Worm (Caenorhabditis elegans) whole organism, young adult: ENCODE results near the gene Y41D4B.14.

Experiments
- B0019.2 ChIP-seq: fragments of 200-800 bp; sonication (Bioruptor generic); conservative IDR thresholded peaks from 2 replicates; pipeline ENCODE4 v1.3.6; 2022; ENCODE audit warnings: missing genetic modification reagents, missing genetic modification characterization, missing compliant biosample characterization
- C06A6.2 ChIP-seq: fragments of 200-800 bp; sonication (Bioruptor generic); conservative IDR thresholded peaks from 2 replicates; pipeline ENCODE4 v1.3.6; 2022; ENCODE audit warnings: missing genetic modification characterization, missing compliant biosample characterization
- D2030.7 ChIP-seq: fragments of 200-800 bp; sonication (Bioruptor generic); IDR thresholded peaks from 2 replicates; pipeline ENCODE4 v1.3.6; 2022; ENCODE audit warnings: missing genetic modification reagents, missing genetic modification characterization, missing compliant biosample characterization
- F10E7.11 ChIP-seq: sonication (generic microtip); optimal IDR thresholded peaks from 2 replicates; lab custom pipeline; 2017; ENCODE audit warnings: mild to moderate bottlenecking, missing genetic modification characterization, moderate library complexity, missing compliant biosample characterization
- F37B4.10 ChIP-seq: fragments of 200-800 bp; sonication (Bioruptor generic); IDR thresholded peaks from 2 replicates; pipeline ENCODE4 v1.3.6; 2022; ENCODE audit warnings: missing genetic modification characterization, missing compliant biosample characterization
- K11D2.4 ChIP-seq: fragments of 200-800 bp; sonication (Bioruptor generic); IDR thresholded peaks from 2 replicates; pipeline ENCODE4 v1.3.6; 2022; ENCODE audit warnings: missing genetic modification reagents, missing genetic modification characterization, missing compliant biosample characterization
- T26A5.8 ChIP-seq: sonication (generic microtip); optimal IDR thresholded peaks from 2 replicates; lab custom pipeline; 2016; ENCODE audit warnings: missing genetic modification characterization, missing compliant biosample characterization
- Y53F4B.3 ChIP-seq: fragments of 200-800 bp; sonication (Bioruptor generic); IDR thresholded peaks from 2 replicates; pipeline ENCODE4 v1.3.6; 2022; ENCODE audit warnings: missing genetic modification reagents, missing genetic modification characterization, missing compliant biosample characterization
- Y56A3A.18 ChIP-seq: fragments of 200-800 bp; sonication (Bioruptor generic); IDR thresholded peaks from 2 replicates; pipeline ENCODE4 v1.3.6; 2022; ENCODE audit warnings: missing genetic modification reagents, missing genetic modification characterization, missing compliant biosample characterization
- Y67H2A.10 ChIP-seq: fragments of 200-800 bp; sonication (Bioruptor generic); conservative IDR thresholded peaks from 2 replicates; pipeline ENCODE4 v1.3.6; 2022; ENCODE audit warnings: missing genetic modification reagents, missing genetic modification characterization, missing compliant biosample characterization
- akir-1 ChIP-seq: fragments of 200-800 bp; sonication (Bioruptor generic); optimal IDR thresholded peaks from 2 replicates; lab custom pipeline; 2018; ENCODE audit warnings: mild to moderate bottlenecking, missing genetic modification characterization, moderate library complexity, missing compliant biosample characterization
- atf-7 ChIP-seq: sonication (generic microtip); optimal IDR thresholded peaks from 2 replicates; lab custom pipeline; 2017; ENCODE audit warnings: mild to moderate bottlenecking, missing genetic modification characterization, missing compliant biosample characterization
- attf-5 ChIP-seq: fragments of 200-800 bp; sonication (Bioruptor generic); optimal IDR thresholded peaks from 2 replicates; lab custom pipeline; 2018; ENCODE audit warnings: mild to moderate bottlenecking, missing genetic modification characterization, missing compliant biosample characterization
- attf-6 ChIP-seq: fragments of 200-800 bp; sonication (Bioruptor generic); IDR thresholded peaks from 2 replicates; pipeline ENCODE4 v1.3.6; 2022; ENCODE audit warnings: missing genetic modification reagents, missing genetic modification characterization, missing compliant biosample characterization
- cebp-1 ChIP-seq, 2 experiments: fragments of 200-800 bp in 1 of 2; sonication (Bioruptor generic) in 1 of 2; sonication (generic microtip) in 1 of 2; IDR thresholded peaks in 1 of 2; optimal IDR thresholded peaks in 1 of 2; 2 replicates each; pipeline versions ENCODE4 v1.3.6 to Lab custom; 2017 to 2022; ENCODE audit warnings: missing compliant biosample characterization in 2 of 2, missing genetic modification characterization in 2 of 2, mild to moderate bottlenecking in 1 of 2, missing genetic modification reagents in 1 of 2, moderate library complexity in 1 of 2
- cebp-2 ChIP-seq: fragments of 200-800 bp; sonication (Bioruptor generic); IDR thresholded peaks from 2 replicates; pipeline ENCODE4 v1.3.6; 2022; ENCODE audit warnings: missing genetic modification characterization, missing compliant biosample characterization
- ceh-100 ChIP-seq: fragments of 200-800 bp; sonication (Bioruptor generic); IDR thresholded peaks from 2 replicates; pipeline ENCODE4 v1.3.6; 2022; ENCODE audit warnings: missing genetic modification reagents, missing genetic modification characterization, missing compliant biosample characterization
- dpl-1 ChIP-seq: fragments of 150-350 bp; optimal IDR thresholded peaks from 2 replicates; lab custom pipeline; 2014; ENCODE audit warnings: missing biosample characterization, missing genetic modification reagents, missing genetic modification characterization
- egrh-3 ChIP-seq: fragments of 200-800 bp; sonication (Bioruptor generic); IDR thresholded peaks from 2 replicates; pipeline ENCODE4 v1.3.6; 2022; ENCODE audit warnings: missing genetic modification reagents, missing genetic modification characterization, missing compliant biosample characterization
- ets-4 ChIP-seq: fragments of 200-800 bp; sonication (Bioruptor generic); optimal IDR thresholded peaks from 2 replicates; lab custom pipeline; 2018; ENCODE audit warnings: mild to moderate bottlenecking, missing genetic modification characterization, missing compliant biosample characterization
- fkh-3 ChIP-seq: sonication (generic microtip); optimal IDR thresholded peaks from 2 replicates; lab custom pipeline; 2016; ENCODE audit warnings: mild to moderate bottlenecking, missing genetic modification characterization, missing compliant biosample characterization
- hmg-20 ChIP-seq: fragments of 200-800 bp; sonication (Bioruptor generic); IDR thresholded peaks from 2 replicates; pipeline ENCODE4 v1.3.6; 2022; ENCODE audit warnings: missing genetic modification reagents, missing genetic modification characterization, missing compliant biosample characterization
- let-526 ChIP-seq: fragments of 200-800 bp; sonication (Bioruptor generic); IDR thresholded peaks from 2 replicates; pipeline ENCODE4 v1.3.6; 2022; ENCODE audit warnings: missing genetic modification reagents, missing genetic modification characterization, missing compliant biosample characterization
- madf-10 ChIP-seq: sonication (generic microtip); optimal IDR thresholded peaks from 2 replicates; lab custom pipeline; 2016; ENCODE audit warnings: mild to moderate bottlenecking, missing genetic modification characterization, missing compliant biosample characterization
- madf-6 ChIP-seq: fragments of 200-800 bp; sonication (Bioruptor generic); IDR thresholded peaks from 2 replicates; pipeline ENCODE4 v1.3.6; 2022; ENCODE audit warnings: missing genetic modification reagents, missing genetic modification characterization, missing compliant biosample characterization
- madf-8 ChIP-seq: fragments of 200-800 bp; sonication (Bioruptor generic); conservative IDR thresholded peaks from 2 replicates; pipeline ENCODE4 v1.3.6; 2022; ENCODE audit warnings: missing genetic modification reagents, missing genetic modification characterization, missing compliant biosample characterization
- nfyb-1 ChIP-seq: fragments of 200-800 bp; sonication (Bioruptor generic); IDR thresholded peaks from 2 replicates; pipeline ENCODE4 v1.3.6; 2022; ENCODE audit warnings: missing genetic modification reagents, missing genetic modification characterization, missing compliant biosample characterization
- nhr-80 ChIP-seq: sonication (generic microtip); optimal IDR thresholded peaks from 2 replicates; lab custom pipeline; 2016; ENCODE audit warnings: missing genetic modification characterization, missing compliant biosample characterization
- snpc-1.1 ChIP-seq: sonication (generic microtip); optimal IDR thresholded peaks from 2 replicates; lab custom pipeline; 2017; ENCODE audit warnings: missing genetic modification characterization, mild to moderate bottlenecking, missing compliant biosample characterization, antibody characterized with exemption, moderate library complexity, missing genotype, missing genetic modification reagents; ENCODE audit not compliant: insufficient read depth
- snpc-4 ChIP-seq, 5 experiments: fragments of 150-350 bp in 1 of 5; sonication (generic microtip) in 4 of 5; optimal IDR thresholded peaks; 2 replicates each; lab custom pipeline; 2014 to 2018; ENCODE audit warnings: missing genetic modification characterization in 5 of 5, missing biosample characterization in 3 of 5, antibody characterized with exemption in 2 of 5, mild to moderate bottlenecking in 2 of 5, missing compliant biosample characterization in 2 of 5, missing genotype in 2 of 5, moderate library complexity in 2 of 5, missing genetic modification reagents in 1 of 5
- tlf-1 ChIP-seq: fragments of 200-800 bp; sonication (Bioruptor generic); optimal IDR thresholded peaks from 2 replicates; lab custom pipeline; 2018; ENCODE audit warnings: mild to moderate bottlenecking, missing genetic modification characterization, missing compliant biosample characterization
- zfh-2 ChIP-seq: fragments of 200-800 bp; sonication (Bioruptor generic); conservative IDR thresholded peaks from 2 replicates; pipeline ENCODE4 v1.3.6; 2022; ENCODE audit warnings: missing genetic modification reagents, missing genetic modification characterization, missing compliant biosample characterization
- ztf-25 ChIP-seq: fragments of 200-800 bp; sonication (Bioruptor generic); IDR thresholded peaks from 2 replicates; pipeline ENCODE4 v1.3.6; 2022; ENCODE audit warnings: missing genetic modification reagents, missing genetic modification characterization, missing compliant biosample characterization

Gene Y41D4B.14

DNA sequence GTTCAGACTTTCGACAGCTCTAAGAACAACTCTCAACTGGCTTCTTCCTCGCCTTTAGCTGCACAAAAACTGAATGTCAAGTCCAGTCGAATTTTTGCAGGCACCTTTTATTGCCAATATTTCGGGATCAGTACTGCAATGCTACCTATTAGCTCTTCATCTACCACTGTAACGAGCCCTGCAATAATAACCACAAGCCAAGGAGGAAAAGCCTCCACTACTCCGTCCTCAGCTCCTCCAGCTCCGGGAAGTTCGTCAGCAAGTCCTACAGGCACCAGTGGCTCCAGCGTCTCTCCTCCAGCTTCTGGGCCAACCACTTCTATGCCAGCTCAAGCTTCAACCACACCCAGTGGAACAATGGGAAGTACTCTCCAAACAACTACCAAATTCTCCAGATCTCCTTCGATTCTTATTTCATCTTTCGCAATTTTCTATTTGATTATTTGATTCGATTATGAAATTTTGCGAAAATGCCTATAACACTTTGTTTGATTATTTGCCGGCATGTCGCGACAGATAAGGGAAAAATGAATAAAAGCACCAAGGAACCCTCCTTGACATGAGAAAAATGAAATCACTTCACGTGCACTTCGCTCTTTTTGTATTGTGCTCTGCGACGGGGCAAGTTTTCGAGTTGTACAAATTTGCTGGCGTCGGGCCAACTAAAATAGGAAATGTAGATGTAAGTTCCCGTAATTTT lies 21.7 kb upstream of the Y41D4B.14 start, which contains the start of gene C34H4.1:
Gene C34H4.1 (plus strand): TSS at position 559 of the 700 bp plus-strand sequence.
- no peak for TF ChIP-seq dpl-1 (GFP tag; lab: Kevin White, UChicago)
- TF ChIP-seq cebp-1 (GFP tag; IDR thresholded peaks at IDR 0.05; lab: Robert Waterston, UW): peak; percentile 60; the same call in 1 of the 2 replicates
- TF ChIP-seq cebp-1 (tag; optimal IDR thresholded peaks at IDR 0.05; lab: Kevin White, UChicago): peak; percentile 75
- peak; percentile 33 for TF ChIP-seq nhr-80 (tag; lab: Kevin White, UChicago)
- 0 out of 2 replicates have a peak, but pooled peaks have one; percentile 37 for TF ChIP-seq zfh-2 (GFP tag; lab: Robert Waterston, UW)

ce11 chrIV:1559931-1560330 lies 16.9 kb upstream of the Y41D4B.14 start, which contains the start of gene Y41D4B.17:
Gene Y41D4B.17 (plus strand): TSS chrIV:1560104.
- TF ChIP-seq C06A6.2 (GFP tag; lab: Robert Waterston, UW): no peak
- TF ChIP-seq nhr-80 (tag; lab: Kevin White, UChicago): peak; percentile 24

DNA sequence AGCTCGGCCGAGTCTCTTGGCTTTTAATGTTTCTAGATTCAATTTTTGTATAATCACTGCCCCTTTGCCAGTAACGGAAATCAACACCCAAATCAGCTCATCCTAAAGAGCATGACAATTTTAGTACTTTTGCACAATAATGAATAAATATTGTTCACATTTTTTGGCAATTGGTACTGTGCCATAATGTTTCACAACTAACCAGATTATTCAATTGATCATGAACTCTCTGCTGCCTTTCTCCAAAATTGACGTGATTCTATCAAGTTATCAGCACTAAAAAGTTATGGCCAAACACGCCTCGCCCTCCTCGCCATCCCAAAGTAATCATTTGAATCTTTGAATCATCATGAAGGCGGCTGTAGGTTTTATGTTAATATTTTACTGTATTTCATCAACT lies 14.9 kb upstream of the Y41D4B.14 start, which contains the start of gene hpo-6:
Gene hpo-6 (plus strand): TSS at position 301 of the 400 bp plus-strand sequence.
- TF ChIP-seq attf-6 (GFP tag; lab: Robert Waterston, UW): no peak

- TF ChIP-seq attf-5 (no peak), snpc-1.1 (no peak), tlf-1 (GFP tag; lab: Kevin White, UChicago) (no peak), ets-4 (GFP tag; lab: Kevin White, UChicago) (no peak), T26A5.8 (tag; lab: Kevin White, UChicago) (no peak), D2030.7 (no peak), snpc-4 (GFP tag; optimal IDR thresholded peaks at IDR 0.05; lab: Kevin White, UChicago) (no peak), snpc-4 (tag; optimal IDR thresholded peaks at IDR 0.05; lab: Kevin White, UChicago) (no peak), akir-1 (GFP tag; lab: Kevin White, UChicago) (no peak), Y67H2A.10 (GFP tag; lab: Robert Waterston, UW) (no peak), F10E7.11 (tag; lab: Kevin White, UChicago) (no peak), cebp-2 (GFP tag; lab: Robert Waterston, UW) (no peak), madf-8 (GFP tag; lab: Robert Waterston, UW) (no peak)
Measured at ce11 chrIV:1563476-1564131, 13.2 kb upstream of the Y41D4B.14 start, which contains the start of gene Y41D4B.15. Gene Y41D4B.15 (plus strand): TSS chrIV:1564081.

ce11 chrIV:1565725-1566124 lies 11.1 kb upstream of the Y41D4B.14 start:
- TF ChIP-seq zfh-2 (GFP tag; lab: Robert Waterston, UW) (peak; percentile 86), egrh-3 (GFP tag; lab: Robert Waterston, UW) (peak; percentile 72; the same call in 1 of the 2 replicates), Y56A3A.18 (GFP tag; lab: Robert Waterston, UW) (no peak)

DNA sequence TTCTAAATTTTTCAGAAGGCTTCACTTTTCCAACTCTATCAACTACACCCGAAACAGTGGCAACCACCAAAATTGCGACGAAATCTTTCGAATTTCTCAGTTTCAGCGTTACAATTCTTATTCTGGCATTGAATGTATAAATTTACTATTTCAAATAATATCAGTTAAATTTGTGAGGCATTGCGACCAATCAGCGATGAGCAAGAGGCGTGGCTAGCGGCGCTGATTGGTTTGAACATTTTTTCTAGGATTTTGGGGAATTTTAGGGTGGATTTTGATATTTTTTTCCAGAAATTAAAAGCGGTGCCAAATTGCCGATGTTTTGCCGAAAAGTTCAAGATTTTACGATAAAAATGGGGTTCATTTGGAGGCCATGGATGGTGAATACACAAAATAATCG lies 9.3 kb upstream of the Y41D4B.14 start:
- peak; percentile 27; the same call in 1 of the 2 replicates for TF ChIP-seq madf-6 (GFP tag; lab: Robert Waterston, UW)
- no peak for TF ChIP-seq atf-7 (tag; lab: Kevin White, UChicago)
- TF ChIP-seq ceh-100 (GFP tag; lab: Robert Waterston, UW): no peak
- TF ChIP-seq ztf-25 (GFP tag; lab: Robert Waterston, UW): no peak
- TF ChIP-seq hmg-20 (GFP tag; lab: Robert Waterston, UW): no peak
- TF ChIP-seq let-526 (GFP tag; lab: Robert Waterston, UW): no peak
- TF ChIP-seq Y53F4B.3 (GFP tag; lab: Robert Waterston, UW): no peak
- no peak for TF ChIP-seq F37B4.10 (GFP tag; lab: Robert Waterston, UW)
- no peak for TF ChIP-seq madf-10 (tag; lab: Kevin White, UChicago)
- TF ChIP-seq snpc-4 (GFP tag; optimal IDR thresholded peaks at IDR 0.05; lab: Kevin White, UChicago): no peak
- TF ChIP-seq snpc-4 (tag; optimal IDR thresholded peaks at IDR 0.05; lab: Kevin White, UChicago): no peak
- TF ChIP-seq cebp-2 (GFP tag; lab: Robert Waterston, UW): no peak
- TF ChIP-seq nfyb-1 (GFP tag; lab: Robert Waterston, UW): peak; percentile 92
- no peak for TF ChIP-seq nhr-80 (tag; lab: Kevin White, UChicago)
- no peak for TF ChIP-seq K11D2.4
- no peak for TF ChIP-seq fkh-3
- no peak for TF ChIP-seq B0019.2 (GFP tag; lab: Robert Waterston, UW)
